Worm (Caenorhabditis elegans) whole organism, mixed stage, embryonic: ENCODE results near the gene par-5.

ENCODE experiments used
- lin-13 ChIP-seq: fragments of 150-350 bp; optimal IDR thresholded peaks from 2 replicates; lab custom pipeline; 2014; ENCODE audit warnings: missing biosample characterization, missing genetic modification characterization
- unc-120 ChIP-seq: sonication (generic microtip); optimal IDR thresholded peaks from 2 replicates; lab custom pipeline; 2017; ENCODE audit warnings: missing genetic modification characterization, missing compliant biosample characterization; ENCODE audit not compliant: poor library complexity, severe bottlenecking
- unc-62 ChIP-seq: fragments of 150-350 bp; optimal IDR thresholded peaks from 2 replicates; lab custom pipeline; 2014; ENCODE audit warnings: missing biosample characterization, missing genetic modification reagents, missing genetic modification characterization
- ztf-11 ChIP-seq: fragments of 150-350 bp; optimal IDR thresholded peaks from 2 replicates; lab custom pipeline; 2014; ENCODE audit warnings: missing biosample characterization, missing genetic modification characterization

DNA sequence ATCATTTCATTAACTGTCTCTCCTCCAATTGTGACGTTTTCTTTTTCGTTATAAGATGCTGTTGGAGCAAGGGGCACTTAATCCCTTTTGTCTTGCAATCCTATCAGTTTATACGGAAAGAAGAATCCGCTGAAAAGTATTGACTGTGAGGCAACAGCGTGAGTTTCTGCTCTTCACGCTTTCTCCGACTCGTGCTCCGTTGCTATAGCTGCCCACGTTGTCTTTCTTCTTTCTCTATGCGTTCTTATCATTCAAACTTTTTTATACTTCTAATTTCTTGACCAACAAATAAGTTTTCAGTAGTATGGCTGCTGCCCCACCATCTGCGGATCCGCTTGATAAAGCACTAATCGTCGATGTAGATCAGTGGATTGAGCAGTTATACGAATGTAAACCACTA is 36.4 kb upstream of the par-5 start, which contains the start of gene let-92:
- TF ChIP-seq lin-13 (tag; lab: Kevin White, UChicago): no peak
- no peak for TF ChIP-seq ztf-11
- no peak for TF ChIP-seq unc-62 (GFP tag; lab: Kevin White, UChicago)
- TF ChIP-seq unc-120 (tag; lab: Kevin White, UChicago): no peak
